Fruit fly (Drosophila melanogaster) whole organism, prepupa: ENCODE data around the gene CG14546.

Experiments used
- CG16779 ChIP-seq: fragments of 200-800 bp; sonication (Bioruptor generic); optimal IDR thresholded peaks from 3 replicates; lab custom pipeline; 2017; ENCODE audit warnings: missing biosample characterization, mild to moderate bottlenecking, missing genetic modification characterization
- CG6854 ChIP-seq: fragments of 200-800 bp; sonication (Bioruptor generic); optimal IDR thresholded peaks from 2 replicates; lab custom pipeline; 2017; ENCODE audit warnings: missing biosample characterization, mild to moderate bottlenecking, missing genetic modification characterization
- CG8632 ChIP-seq: fragments of 200-800 bp; sonication (Bioruptor generic); optimal IDR thresholded peaks from 3 replicates; lab custom pipeline; 2016; ENCODE audit warnings: missing biosample characterization, missing genetic modification characterization
- Eip78C ChIP-seq: fragments of 200-800 bp; sonication (Bioruptor generic); peaks from one replicate; lab custom pipeline; 2016; ENCODE audit warnings: missing biosample characterization, missing genetic modification characterization
- Lpt ChIP-seq: fragments of 200-800 bp; sonication (Bioruptor generic); optimal IDR thresholded peaks from 3 replicates; lab custom pipeline; 2016; ENCODE audit warnings: missing biosample characterization, missing genetic modification characterization
- vri ChIP-seq: fragments of 200-800 bp; sonication (Bioruptor generic); optimal IDR thresholded peaks from 3 replicates; lab custom pipeline; 2016; ENCODE audit warnings: missing biosample characterization, mild to moderate bottlenecking, missing genetic modification characterization

dm6 chr3R:25906722-25907121 lies 15.7 kb downstream of the CG14546 start, which contains the start of gene kumpel:
- TF ChIP-seq CG8632 (GFP tag; lab: Kevin White, UChicago): no peak
- TF ChIP-seq CG6854 (GFP tag; lab: Kevin White, UChicago): no peak
- no peak for TF ChIP-seq Eip78C (GFP tag; lab: Kevin White, UChicago)
- TF ChIP-seq CG16779 (tag; lab: Kevin White, UChicago): no peak
- TF ChIP-seq vri (GFP tag; lab: Kevin White, UChicago): no peak
- TF ChIP-seq Lpt: no peak
